Fruit fly (Drosophila melanogaster) whole organism, adult: ENCODE results near the gene CG6403.

Experiments
- CG11617 ChIP-seq: fragments of 200-800 bp; sonication (Bioruptor generic); optimal IDR thresholded peaks from 2 replicates; lab custom pipeline; 2017; ENCODE audit warnings: mild to moderate bottlenecking, missing biosample characterization, missing genetic modification reagents, missing genetic modification characterization
- CG12768 ChIP-seq: fragments of 200-800 bp; sonication (Bioruptor generic); optimal IDR thresholded peaks from 2 replicates; lab custom pipeline; 2017; ENCODE audit warnings: missing biosample characterization, missing genetic modification characterization, mild to moderate bottlenecking, moderate library complexity, missing genetic modification reagents
- CG14711 ChIP-seq: fragments of 200-800 bp; sonication (Bioruptor generic); optimal IDR thresholded peaks from 2 replicates; lab custom pipeline; 2018; ENCODE audit warnings: missing biosample characterization, mild to moderate bottlenecking, missing genetic modification characterization, moderate library complexity
- CG7101 ChIP-seq: fragments of 200-800 bp; sonication (Bioruptor generic); optimal IDR thresholded peaks from 2 replicates; lab custom pipeline; 2018; ENCODE audit warnings: missing biosample characterization, mild to moderate bottlenecking, missing genetic modification characterization, moderate library complexity
- Clk ChIP-seq: fragments of 200-800 bp; sonication (Bioruptor generic); optimal IDR thresholded peaks from 2 replicates; lab custom pipeline; 2017; ENCODE audit warnings: missing biosample characterization, missing genetic modification characterization
- Mnt ChIP-seq: fragments of 200-800 bp; sonication (Bioruptor generic); optimal IDR thresholded peaks from 2 replicates; lab custom pipeline; 2016; ENCODE audit warnings: missing biosample characterization, mild to moderate bottlenecking, missing genetic modification characterization
- kay ChIP-seq: fragments of 200-800 bp; sonication (Bioruptor generic); peaks from one replicate; lab custom pipeline; 2016; ENCODE audit warnings: missing biosample characterization, missing genetic modification characterization, borderline replicate concordance
- ovo ChIP-seq: fragments of 200-800 bp; sonication (Bioruptor generic); optimal IDR thresholded peaks from 2 replicates; lab custom pipeline; 2016; ENCODE audit warnings: missing biosample characterization, missing genetic modification characterization

dm6 chr3R:26724977-26725612 is 11.0 kb downstream of the CG6403 start, which contains the start of gene CG6420:
- TF ChIP-seq CG7101 (tag; lab: Kevin White, UChicago) = no peak
- TF ChIP-seq CG14711 = no peak
- TF ChIP-seq kay (GFP tag; lab: Kevin White, UChicago) = no peak
- peak; percentile 12 for TF ChIP-seq Mnt
- no peak for TF ChIP-seq ovo (GFP tag; lab: Kevin White, UChicago)
- TF ChIP-seq Clk = no peak
- no peak for TF ChIP-seq CG11617 (GFP tag; lab: Kevin White, UChicago)
- TF ChIP-seq CG12768 (GFP tag; lab: Kevin White, UChicago) = no peak
